Worm (Caenorhabditis elegans) whole organism, L4 larva: ENCODE data around the gene F13H8.1.

Experiments
- D1046.2 ChIP-seq: fragments of 200-800 bp; sonication (Bioruptor generic); IDR thresholded peaks from 2 replicates; pipeline ENCODE4 v1.3.6; 2022; ENCODE audit warnings: missing genetic modification characterization, missing compliant biosample characterization
- ceh-82 ChIP-seq: sonication (generic microtip); optimal IDR thresholded peaks from 2 replicates; lab custom pipeline; 2017; ENCODE audit warnings: missing biosample characterization, missing genetic modification characterization
- egl-43 ChIP-seq: fragments of 200-800 bp; sonication (Bioruptor generic); IDR thresholded peaks from 2 replicates; pipeline ENCODE4 v1.3.6; 2022; ENCODE audit warnings: missing genetic modification reagents, missing genetic modification characterization, missing compliant biosample characterization
- lin-1 ChIP-seq: fragments of 200-800 bp; sonication (Bioruptor generic); IDR thresholded peaks from 2 replicates; pipeline ENCODE4 v1.3.6; 2022; ENCODE audit warnings: missing genetic modification reagents, missing genetic modification characterization, missing compliant biosample characterization
- nhr-237 ChIP-seq: sonication (generic microtip); optimal IDR thresholded peaks from 2 replicates; lab custom pipeline; 2017; ENCODE audit warnings: missing biosample characterization, missing genetic modification characterization
- snpc-1.2 ChIP-seq: fragments of 200-800 bp; sonication (Bioruptor generic); IDR thresholded peaks from 2 replicates; pipeline ENCODE4 v1.3.6; 2022; ENCODE audit warnings: missing genetic modification reagents, missing genetic modification characterization, missing compliant biosample characterization
- unc-39 ChIP-seq: sonication (generic microtip); optimal IDR thresholded peaks from 2 replicates; lab custom pipeline; 2017; ENCODE audit warnings: missing biosample characterization, missing genetic modification characterization
- zag-1 ChIP-seq: fragments of 150-350 bp; optimal IDR thresholded peaks from 2 replicates; lab custom pipeline; 2014; ENCODE audit warnings: missing biosample characterization, missing genetic modification characterization
- zip-11 ChIP-seq: fragments of 200-800 bp; sonication (Bioruptor generic); IDR thresholded peaks from 2 replicates; pipeline ENCODE4 v1.3.6; 2022; ENCODE audit warnings: missing genetic modification characterization, missing compliant biosample characterization

DNA sequence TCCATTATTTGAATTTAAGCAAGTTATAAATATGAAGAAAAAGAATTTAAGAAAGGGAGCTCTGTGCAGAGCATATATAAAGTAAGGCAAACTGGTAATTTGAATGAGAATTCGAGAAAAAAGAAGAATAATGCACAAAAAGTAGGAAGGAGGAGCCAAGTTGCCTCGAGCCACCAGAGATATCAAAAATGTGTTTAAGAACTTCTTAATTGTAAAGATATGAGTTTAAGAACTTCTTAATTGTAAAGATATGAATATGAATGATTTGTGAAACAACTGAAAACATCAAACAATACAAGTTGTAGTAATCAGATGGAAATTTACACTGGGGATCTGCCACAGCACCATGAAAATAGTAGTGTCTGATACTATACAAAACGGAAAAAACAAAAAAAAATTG lies 3.7 kb downstream of the F13H8.1 start, which contains the start of gene F13H8.6:
- no peak for TF ChIP-seq unc-39
- TF ChIP-seq egl-43, result no peak
- no peak for TF ChIP-seq snpc-1.2 (GFP tag; lab: Robert Waterston, UW)
- TF ChIP-seq nhr-237 (tag; lab: Kevin White, UChicago), result no peak
- no peak for TF ChIP-seq lin-1 (GFP tag; lab: Robert Waterston, UW)
- TF ChIP-seq zag-1 (tag; lab: Kevin White, UChicago), result no peak
- TF ChIP-seq ceh-82 (tag; lab: Kevin White, UChicago), result no peak
- no peak for TF ChIP-seq D1046.2 (GFP tag; lab: Robert Waterston, UW)
- TF ChIP-seq zip-11 (GFP tag; lab: Robert Waterston, UW), result no peak
